Fruit fly (Drosophila melanogaster) whole organism: ENCODE measurements around the gene CG31954.

Experiments used
- CG8478 ChIP-seq: fragments of >200 bp; optimal IDR thresholded peaks from 2 replicates; lab custom pipeline; 2018; ENCODE audit warnings: inconsistent platforms
- psq ChIP-seq: fragments of >200 bp; optimal IDR thresholded peaks from 2 replicates; lab custom pipeline; 2017

- TF ChIP-seq CG8478 (lab: Kevin White, UChicago) (no peak), psq (lab: Kevin White, UChicago) (no peak)
These were observed 14.9 kb upstream of the CG31954 start, which contains the start of gene CG8852 for dm6 chr2L:3524729-3525181.
